Fruit fly (Drosophila melanogaster) ovary, adult (tissue): Measurements from ENCODE around the gene frac.

ENCODE experiments used
- CG17801 ChIP-seq: fragments of 200-800 bp; optimal IDR thresholded peaks from 2 replicates; lab custom pipeline; 2019; ENCODE audit warnings: missing biosample characterization, mild to moderate bottlenecking, missing genetic modification characterization, moderate library complexity; ENCODE audit not compliant: partially characterized antibody

frac gene

DNA sequence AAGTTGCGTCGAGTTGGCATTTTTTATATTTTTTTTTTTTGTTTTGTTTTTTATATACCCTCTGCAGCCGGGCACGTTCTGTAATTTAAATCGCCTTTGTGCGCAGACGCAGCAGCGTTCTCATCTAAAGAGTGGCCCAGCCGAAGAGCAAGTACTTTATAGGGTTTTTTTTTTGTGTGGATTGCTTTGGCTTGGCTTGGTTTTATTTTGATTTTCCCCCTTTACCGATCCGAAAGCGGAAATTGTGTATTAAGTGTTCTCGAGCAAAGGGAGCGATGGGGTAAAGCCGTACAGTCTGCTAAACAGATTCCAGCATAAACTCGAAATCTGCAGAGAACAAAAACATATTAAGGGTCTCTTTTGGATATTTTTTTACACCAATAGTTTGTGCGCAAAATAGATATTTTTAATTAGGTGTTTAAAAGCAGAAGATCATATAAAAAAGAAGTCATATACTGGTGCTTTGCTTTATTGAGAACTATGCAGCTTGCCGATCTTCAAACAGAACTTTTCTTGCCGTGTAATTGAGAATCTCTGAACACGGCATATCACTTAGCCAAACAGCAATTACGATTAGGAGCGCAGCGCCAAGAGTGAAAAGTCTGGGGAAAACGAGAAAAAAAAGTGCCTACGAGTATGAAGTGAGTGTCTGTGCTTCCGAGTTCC lies 44.1 kb downstream of the frac start:
- no peak for TF ChIP-seq CG17801 (GFP tag; lab: Kevin White, UChicago)

DNA sequence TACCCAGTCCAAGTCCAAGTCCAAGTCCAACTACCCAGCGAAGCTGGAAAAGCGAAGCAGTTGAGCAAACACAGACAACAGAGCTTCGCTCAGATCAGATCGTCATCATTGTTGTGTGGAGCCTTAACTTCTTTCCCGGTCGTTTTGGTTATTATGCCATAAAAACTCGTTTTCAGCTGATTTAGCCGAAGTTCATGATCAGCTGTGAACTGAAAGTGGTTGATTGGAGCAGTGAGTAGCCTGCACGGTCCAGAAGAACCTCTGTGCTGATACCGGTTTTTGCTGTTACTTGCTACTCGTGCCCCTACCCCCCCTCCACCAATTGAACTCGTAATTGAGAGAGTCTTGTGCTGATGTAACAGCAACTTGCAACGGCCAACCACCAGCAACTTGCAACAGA lies 48.1 kb downstream of the frac start:
- TF ChIP-seq CG17801 (GFP tag; lab: Kevin White, UChicago) = no peak

DNA sequence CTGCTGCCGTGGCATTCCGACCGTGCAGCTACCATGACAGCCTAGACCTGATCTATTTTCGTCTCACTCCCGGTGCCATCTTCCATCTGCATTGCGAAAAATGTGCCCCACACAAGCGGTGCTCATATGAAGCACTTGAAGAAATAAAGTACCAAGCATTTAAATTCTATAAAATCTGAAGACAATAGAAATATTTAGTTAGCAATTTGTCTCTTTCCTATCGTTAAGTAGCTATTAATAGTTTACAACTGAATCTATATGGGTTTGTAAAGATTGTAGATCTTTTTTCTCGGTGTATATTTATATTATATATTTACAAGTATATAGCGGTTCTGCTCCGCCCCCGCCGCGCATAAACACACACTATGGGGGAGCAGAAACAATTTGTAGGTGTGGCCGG lies 48.8 kb downstream of the frac start:
- no peak for TF ChIP-seq CG17801 (GFP tag; lab: Kevin White, UChicago)

DNA sequence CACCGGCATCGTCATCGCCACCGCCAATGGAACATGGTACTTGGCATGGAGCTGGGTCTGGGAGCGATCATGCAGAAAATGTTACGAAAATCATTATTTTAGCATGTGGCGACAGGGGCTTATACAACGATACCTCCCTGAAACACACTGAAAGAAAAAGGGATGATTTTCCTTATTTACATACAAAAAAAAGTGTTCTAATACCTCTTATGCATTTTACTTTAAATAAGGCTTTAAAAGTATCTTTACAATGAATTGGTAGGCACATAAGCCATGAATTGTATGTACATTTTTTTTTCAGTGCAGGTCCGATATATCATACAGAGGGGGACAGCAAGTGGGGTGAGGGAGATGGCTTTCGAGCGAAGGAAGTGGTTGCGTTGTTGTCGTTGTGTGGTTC lies 51.8 kb downstream of the frac start:
- no peak for TF ChIP-seq CG17801 (GFP tag; lab: Kevin White, UChicago)

DNA sequence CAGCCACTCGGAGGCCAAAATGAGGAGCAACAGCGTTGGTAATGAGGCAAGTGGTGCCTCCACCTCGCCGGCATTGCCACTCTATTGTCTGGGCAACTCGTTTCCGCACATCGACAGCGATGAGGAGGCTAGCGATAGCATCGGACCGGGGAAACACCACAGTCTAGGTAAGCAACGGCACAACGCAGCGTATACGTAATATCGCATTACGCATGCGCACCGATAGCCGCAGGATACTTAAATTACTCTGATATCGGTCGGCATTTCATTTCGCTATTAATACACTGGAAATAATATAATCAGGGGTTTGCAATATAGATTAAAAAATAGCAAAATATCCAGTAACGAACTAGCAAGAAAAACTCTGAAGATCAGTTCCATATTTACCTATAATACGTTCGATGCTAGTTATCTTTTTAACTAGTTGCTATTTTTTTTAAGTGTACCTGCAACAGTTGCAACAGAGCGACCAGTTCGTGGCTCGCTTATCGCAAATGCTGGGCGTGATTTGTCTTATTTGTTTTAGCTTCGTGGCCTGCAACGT lies 55.1 kb downstream of the frac start:
- TF ChIP-seq CG17801 (GFP tag; lab: Kevin White, UChicago) = no peak
